Fruit fly (Drosophila melanogaster): Measurements from ENCODE around the gene Ogg1.
A peak's percentile ranks its signal among the peaks of the same experiment; 100 is the strongest.

Ogg1 gene

DNA sequence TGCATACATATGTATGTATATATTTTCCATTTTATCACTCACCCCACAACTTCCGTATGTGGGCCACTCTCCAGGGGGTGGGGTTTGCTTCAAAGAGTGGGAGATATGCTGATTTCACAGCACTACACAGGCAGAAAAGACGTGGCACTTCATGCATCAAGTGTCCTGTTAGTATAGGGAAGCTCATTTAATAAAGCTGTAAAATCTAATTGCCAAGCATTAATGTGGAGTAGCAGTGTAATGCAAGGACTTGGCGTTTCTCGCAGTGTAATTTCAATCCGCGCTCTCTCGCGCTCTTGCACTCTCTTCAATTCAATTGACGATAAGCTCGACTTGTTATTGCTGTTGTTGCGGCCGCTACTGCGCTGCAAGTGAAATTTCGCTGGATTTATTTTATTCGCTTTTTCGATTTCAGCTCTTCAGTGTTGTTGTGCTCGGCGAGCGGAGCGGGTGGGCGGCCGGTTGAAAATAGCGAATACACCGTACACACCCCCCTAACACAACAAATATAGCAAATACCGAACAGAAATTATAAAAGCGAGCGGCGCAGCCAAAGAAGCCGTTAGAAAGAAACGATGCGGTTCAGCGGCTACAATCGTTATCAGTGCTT is 19.2 kb downstream of the Ogg1 start, which contains the start of gene Hexo2 (continued):
- TF ChIP-seq aop (GFP tag; IDR thresholded peaks at IDR 0.05) (peak; percentile 94), luna (GFP tag; optimal IDR thresholded peaks at IDR 0.05) (peak; percentile 78), CG2120 (GFP tag; optimal IDR thresholded peaks at IDR 0.05) (peak; percentile 82), Taf1 (GFP tag; IDR thresholded peaks at IDR 0.05) (peak; percentile 73; the same call in 1 of the 2 replicates), CG16779 (GFP tag; IDR thresholded peaks at IDR 0.05) (peak; percentile 88), sd (tag; optimal IDR thresholded peaks at IDR 0.05) (peak; percentile 44), Dip3 (GFP tag; optimal IDR thresholded peaks at IDR 0.05) (peak; percentile 72), CG7556 (GFP tag; optimal IDR thresholded peaks at IDR 0.05) (peak; percentile 87), Fer2 (tag; optimal IDR thresholded peaks at IDR 0.05) (peak; percentile 58), Drgx (GFP tag; IDR thresholded peaks at IDR 0.05) (peak; percentile 98), p53 (GFP tag; optimal IDR thresholded peaks at IDR 0.05) (peak; percentile 82), CG2116 (GFP tag; optimal IDR thresholded peaks at IDR 0.05) (peak; percentile 37), abd-A (tag; optimal IDR thresholded peaks at IDR 0.05) (no peak), Adf1 (GFP tag; IDR thresholded peaks at IDR 0.05) (no peak), E2f2 (GFP tag; IDR thresholded peaks at IDR 0.05) (peak; percentile 74), ham (GFP tag; IDR thresholded peaks at IDR 0.05) (peak; percentile 54; the same call in 1 of the 2 replicates), repo (GFP tag; optimal IDR thresholded peaks at IDR 0.05) (peak; percentile 93), NfI (GFP tag; optimal IDR thresholded peaks at IDR 0.05) (peak; percentile 91), CG17912 (GFP tag; optimal IDR thresholded peaks at IDR 0.05) (peak; percentile 70), CG8765 (GFP tag; IDR thresholded peaks at IDR 0.05) (peak; percentile 75; the same call in 1 of the 2 replicates), CG8924 (tag; optimal IDR thresholded peaks at IDR 0.05) (peak; percentile 89), onecut (GFP tag; IDR thresholded peaks at IDR 0.05) (peak; percentile 93), CG18764 (GFP tag; optimal IDR thresholded peaks at IDR 0.05) (peak; percentile 88), CG30403 (GFP tag; optimal IDR thresholded peaks at IDR 0.05) (peak; percentile 91), ttk (GFP tag; IDR thresholded peaks at IDR 0.05) (peak; percentile 98), ssp (GFP tag; IDR thresholded peaks at IDR 0.05) (peak; percentile 89), CG12744 (GFP tag; optimal IDR thresholded peaks at IDR 0.05) (peak; percentile 76), dimm (GFP tag; IDR thresholded peaks at IDR 0.05) (peak; percentile 95), Oli (tag; optimal IDR thresholded peaks at IDR 0.05) (peak; percentile 94), HLHmδ (GFP tag; optimal IDR thresholded peaks at IDR 0.05) (no peak), unpg (GFP tag; optimal IDR thresholded peaks at IDR 0.05) (peak; percentile 92), jumu (GFP tag; optimal IDR thresholded peaks at IDR 0.05) (peak; percentile 94), Tbp (GFP tag; optimal IDR thresholded peaks at IDR 0.05) (no peak), Scr (GFP tag; IDR thresholded peaks at IDR 0.05; ENCODE audit: partially characterized antibody) (no peak), cato (GFP tag; optimal IDR thresholded peaks at IDR 0.05; ENCODE audit: borderline replicate concordance) (peak; percentile 88), chn (GFP tag; optimal IDR thresholded peaks at IDR 0.05) (peak; percentile 94), usp (GFP tag; optimal IDR thresholded peaks at IDR 0.05) (no peak), Dbx (GFP tag; IDR thresholded peaks at IDR 0.05) (no peak; the same call in 2 of the 3 replicates), CG10147 (GFP tag; optimal IDR thresholded peaks at IDR 0.05) (peak; percentile 75), CG18619 (GFP tag; optimal IDR thresholded peaks at IDR 0.05) (peak; percentile 78), Trl (optimal IDR thresholded peaks at IDR 0.05) (peak in 1 of 2 experiments; percentile 18), Trl (GFP tag; optimal IDR thresholded peaks at IDR 0.05) (peak; percentile 91), Dad (GFP tag; optimal IDR thresholded peaks at IDR 0.05) (peak; percentile 90), CG31365 (tag; optimal IDR thresholded peaks at IDR 0.05) (peak; percentile 80), vnd (GFP tag; IDR thresholded peaks at IDR 0.05; ENCODE audit: partially characterized antibody) (no peak), HLH4C (GFP tag; IDR thresholded peaks at IDR 0.05; ENCODE audit: partially characterized antibody) (no peak), dpn (GFP tag; optimal IDR thresholded peaks at IDR 0.05) (peak; percentile 93 to 96), CG4360 (GFP tag; IDR thresholded peaks at IDR 0.05) (peak; percentile 83), CG10979 (tag; optimal IDR thresholded peaks at IDR 0.05) (peak; percentile 91), CG17328 (GFP tag; IDR thresholded peaks at IDR 0.05) (peak; percentile 97), Opbp (GFP tag; IDR thresholded peaks at IDR 0.05; ENCODE audit: partially characterized antibody) (no peak)
